Worm (Caenorhabditis elegans): ENCODE results near the gene str-103.

ce11 chrV:16139529-16139928 is 21.0 kb upstream of the str-103 start, which contains the start of gene clc-11:
- no peak for TF ChIP-seq R02D3.7 (tag; optimal IDR thresholded peaks at IDR 0.05)
- no peak for TF ChIP-seq mdl-1 (tag; optimal IDR thresholded peaks at IDR 0.05)
- TF ChIP-seq sma-3 (GFP tag; optimal IDR thresholded peaks at IDR 0.05): no peak
- TF ChIP-seq aly-2 (tag; optimal IDR thresholded peaks at IDR 0.05): no peak
